Worm (Caenorhabditis elegans): ENCODE results near the gene gfi-1.
A peak's percentile ranks its signal among the peaks of the same experiment; 100 is the strongest.

gfi-1 gene

ce11 chrV:6399831-6400230 lies at the start of gene gfi-1:
Gene gfi-1, minus strand, starts transcription at chrV:6399931.
- TF ChIP-seq him-1 (tag; optimal IDR thresholded peaks at IDR 0.05) = no peak
- TF ChIP-seq dao-5 (tag; optimal IDR thresholded peaks at IDR 0.05) = no peak
- no peak for TF ChIP-seq W03F9.2 (tag; optimal IDR thresholded peaks at IDR 0.05)

ce11 chrV:6448356-6448755 lies 48.6 kb upstream of the gfi-1 start, which contains the start of gene fbxa-196:
Gene fbxa-196, plus strand, starts transcription at chrV:6448656.
- TF ChIP-seq him-1 (tag; optimal IDR thresholded peaks at IDR 0.05) (no peak), dao-5 (tag; optimal IDR thresholded peaks at IDR 0.05) (no peak), W03F9.2 (tag; optimal IDR thresholded peaks at IDR 0.05) (no peak)

DNA sequence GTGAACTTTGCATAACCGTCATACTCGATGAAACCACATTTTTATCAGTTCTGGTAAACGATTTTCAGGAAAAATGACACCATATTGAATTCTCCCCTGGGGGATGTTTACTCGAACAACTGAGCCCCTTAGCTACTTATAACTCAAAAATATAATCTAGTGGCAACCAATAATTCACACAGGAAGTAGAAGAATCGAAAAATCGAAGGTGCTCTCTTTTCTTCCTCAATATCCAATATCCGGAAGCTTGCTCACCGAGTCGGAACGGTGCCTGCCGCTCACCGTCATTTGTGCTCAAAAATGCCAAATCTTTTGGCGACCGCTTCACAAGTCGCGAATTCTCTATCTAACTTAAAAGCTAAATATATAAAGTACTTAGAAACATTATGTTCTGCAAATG lies 42.3 kb upstream of the gfi-1 start, which contains the start of gene T05H4.3:
Gene T05H4.3 (plus strand): TSS at position 301 of the 400 bp plus-strand sequence.
- TF ChIP-seq him-1 (tag; optimal IDR thresholded peaks at IDR 0.05) (no peak), dao-5 (tag; optimal IDR thresholded peaks at IDR 0.05) (no peak), W03F9.2 (tag; optimal IDR thresholded peaks at IDR 0.05) (no peak)

DNA sequence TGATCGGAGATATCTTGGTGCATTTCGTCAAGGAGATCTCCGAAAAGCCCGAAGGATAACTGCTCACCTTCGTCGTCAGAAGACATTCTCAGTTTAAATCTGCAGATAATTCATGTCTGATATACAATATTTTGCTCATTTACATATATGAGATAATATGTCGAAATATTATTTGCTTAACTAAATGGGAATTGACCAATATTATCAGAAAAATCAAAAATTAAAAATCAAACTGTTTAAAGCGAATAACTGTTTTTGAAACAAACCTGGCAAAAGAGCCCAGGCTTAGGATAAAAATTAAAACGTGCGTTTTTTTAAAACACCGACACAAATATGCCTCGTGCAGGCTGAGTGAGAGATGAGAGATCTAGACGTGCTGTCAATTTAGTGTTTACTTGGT lies 41.9 kb upstream of the gfi-1 start, which contains the start of gene T05H4.15:
Gene T05H4.15 (minus strand): TSS at position 101 of the 400 bp plus-strand sequence.
- no peak for TF ChIP-seq W03F9.2 (tag; optimal IDR thresholded peaks at IDR 0.05)

DNA sequence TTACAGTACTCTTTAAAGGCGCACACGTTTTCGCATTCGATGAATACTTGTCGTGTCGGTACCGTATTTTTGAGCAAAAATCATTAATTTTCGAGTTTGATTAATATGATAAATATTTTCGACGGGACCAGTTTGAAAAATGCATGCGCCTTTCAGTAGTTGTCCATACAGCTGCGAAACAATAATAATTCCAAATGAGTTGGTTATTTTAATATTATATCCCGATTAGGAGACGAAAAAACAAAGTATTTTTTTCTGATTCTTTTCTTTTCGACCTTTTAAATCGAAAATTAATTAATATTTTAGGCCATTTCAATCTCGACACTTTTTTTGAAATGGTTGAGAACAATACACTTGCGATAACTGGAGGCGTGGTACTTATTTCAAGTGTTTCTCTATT lies 38.9 kb upstream of the gfi-1 start, which contains the start of gene T05H4.4:
Gene T05H4.4 (plus strand): TSS at position 301 of the 400 bp plus-strand sequence.
- TF ChIP-seq W03F9.2 (tag; optimal IDR thresholded peaks at IDR 0.05) (no peak), dao-5 (tag; optimal IDR thresholded peaks at IDR 0.05) (no peak), him-1 (tag; optimal IDR thresholded peaks at IDR 0.05) (no peak)

DNA sequence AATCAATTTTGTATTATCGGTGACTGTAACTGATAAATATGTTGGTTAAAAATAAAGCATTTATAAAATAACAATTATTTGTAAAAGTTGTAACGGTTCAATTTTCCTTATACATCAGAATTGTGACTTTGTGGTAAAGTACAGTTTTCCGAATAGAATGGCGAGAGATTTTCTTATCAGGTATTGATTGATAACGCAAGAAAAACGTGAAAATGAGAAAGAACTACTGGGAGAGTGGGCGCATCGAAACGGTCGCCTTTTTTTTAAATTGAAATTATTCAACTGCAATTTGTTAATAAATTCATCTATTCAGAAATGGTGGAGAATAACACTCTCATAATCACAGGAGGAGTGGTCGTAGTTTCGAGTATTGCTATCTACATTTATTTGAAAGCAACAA lies 36.6 kb upstream of the gfi-1 start, which contains the start of gene hpo-19:
Gene hpo-19 (plus strand): TSS at position 314 of the 400 bp plus-strand sequence.
- TF ChIP-seq him-1 (tag; optimal IDR thresholded peaks at IDR 0.05) = no peak
- no peak for TF ChIP-seq dao-5 (tag; optimal IDR thresholded peaks at IDR 0.05)
- TF ChIP-seq W03F9.2 (tag; optimal IDR thresholded peaks at IDR 0.05) = no peak

DNA sequence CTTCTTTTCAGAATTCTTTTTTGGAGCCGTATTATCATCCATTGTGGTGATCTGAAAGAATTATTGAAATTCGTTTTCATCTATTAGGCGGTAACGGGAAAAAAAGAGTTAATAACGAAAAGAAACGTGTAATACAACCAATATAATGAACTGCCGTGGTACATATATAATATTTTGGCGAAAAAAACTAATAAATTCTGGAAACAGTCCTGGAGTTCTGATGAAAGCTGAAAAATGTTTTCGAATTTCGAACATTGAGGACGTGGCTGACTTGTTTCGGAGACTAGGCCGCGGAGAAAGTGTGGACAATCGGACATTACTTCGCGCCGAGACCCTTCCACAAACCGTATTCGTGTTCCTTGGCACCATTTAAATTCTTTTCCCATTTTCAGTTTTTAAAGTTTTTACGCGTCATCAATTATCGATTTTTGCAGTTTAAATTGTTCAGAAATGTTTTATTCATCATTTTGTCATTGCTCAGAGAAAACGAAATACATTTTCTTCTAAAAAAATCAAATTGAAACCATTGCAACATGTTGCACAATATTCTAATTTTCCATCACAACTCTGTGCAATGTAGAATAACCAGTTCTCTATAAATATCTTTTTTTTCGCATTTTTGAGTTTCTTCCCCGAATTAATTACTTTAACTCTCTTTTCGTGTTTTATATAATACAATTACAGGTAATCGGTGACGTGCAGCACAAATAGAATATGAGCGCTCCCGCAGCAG lies 33.9 kb upstream of the gfi-1 start, which contains the start of the genes gad-1 and erfa-1:
Gene gad-1 (minus strand): TSS at position 51 of the 733 bp plus-strand sequence.
Gene erfa-1 (plus strand): TSS at position 683 of the 733 bp plus-strand sequence.
- no peak for TF ChIP-seq him-1 (tag; optimal IDR thresholded peaks at IDR 0.05)
- TF ChIP-seq W03F9.2 (tag; optimal IDR thresholded peaks at IDR 0.05) = peak; percentile 83

- TF ChIP-seq him-1 (tag; optimal IDR thresholded peaks at IDR 0.05) (no peak), dao-5 (tag; optimal IDR thresholded peaks at IDR 0.05) (no peak), W03F9.2 (tag; optimal IDR thresholded peaks at IDR 0.05) (no peak)
Measured at ce11 chrV:6430526-6431371, 31.0 kb upstream of the gfi-1 start.

DNA sequence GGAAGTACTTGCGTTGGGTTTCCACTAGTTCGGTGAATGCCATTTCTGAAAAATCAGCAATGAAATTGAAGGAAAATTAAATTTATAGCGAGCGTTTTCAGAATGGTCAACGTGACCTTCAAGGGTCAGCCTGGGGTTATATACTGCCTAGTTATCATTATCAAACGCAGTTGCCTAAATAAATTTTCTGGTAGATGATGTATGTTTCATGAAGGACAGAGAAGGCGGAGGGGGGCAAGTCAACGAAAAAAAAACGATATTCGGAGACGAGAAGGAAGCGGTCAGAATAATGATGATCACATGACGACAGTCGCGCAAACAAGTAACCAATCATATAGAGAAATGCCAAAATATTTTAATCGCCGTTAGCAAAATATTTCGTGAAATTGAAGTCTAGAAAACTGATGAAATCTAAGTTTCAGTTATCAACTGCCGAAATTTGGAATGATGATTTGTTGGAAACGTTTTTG lies 30.2 kb upstream of the gfi-1 start, which contains the start of gene alh-4:
Gene alh-4 (minus strand): TSS at position 51 of the 470 bp plus-strand sequence.
- no peak for TF ChIP-seq dao-5 (tag; optimal IDR thresholded peaks at IDR 0.05)

DNA sequence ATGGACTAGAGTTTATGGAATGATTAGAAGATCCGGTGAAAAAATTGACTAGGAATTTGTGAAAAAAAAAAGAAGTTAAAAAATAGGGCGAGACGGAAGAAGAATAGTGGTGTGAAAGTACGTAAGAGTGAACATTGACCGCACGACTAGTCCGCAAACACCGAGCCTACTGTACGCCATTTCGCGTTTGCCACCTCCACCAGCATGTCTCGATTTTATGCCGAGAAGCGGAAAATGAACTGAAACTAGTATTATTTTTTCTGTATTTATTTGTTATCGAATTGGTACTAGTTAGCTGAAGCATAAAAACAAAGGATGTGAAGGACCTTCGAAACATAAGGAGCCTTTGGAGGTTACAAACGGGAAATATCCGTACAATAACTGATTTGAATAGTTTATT lies 27.7 kb upstream of the gfi-1 start:
- TF ChIP-seq dao-5 (tag; optimal IDR thresholded peaks at IDR 0.05) (no peak), W03F9.2 (tag; optimal IDR thresholded peaks at IDR 0.05) (peak; percentile 38)

ce11 chrV:6426843-6427242 lies 27.1 kb upstream of the gfi-1 start, which contains the start of gene atp-4:
Gene atp-4, minus strand, starts transcription at chrV:6427112.
- TF ChIP-seq W03F9.2 (tag; optimal IDR thresholded peaks at IDR 0.05) (no peak), him-1 (tag; optimal IDR thresholded peaks at IDR 0.05) (no peak)

DNA sequence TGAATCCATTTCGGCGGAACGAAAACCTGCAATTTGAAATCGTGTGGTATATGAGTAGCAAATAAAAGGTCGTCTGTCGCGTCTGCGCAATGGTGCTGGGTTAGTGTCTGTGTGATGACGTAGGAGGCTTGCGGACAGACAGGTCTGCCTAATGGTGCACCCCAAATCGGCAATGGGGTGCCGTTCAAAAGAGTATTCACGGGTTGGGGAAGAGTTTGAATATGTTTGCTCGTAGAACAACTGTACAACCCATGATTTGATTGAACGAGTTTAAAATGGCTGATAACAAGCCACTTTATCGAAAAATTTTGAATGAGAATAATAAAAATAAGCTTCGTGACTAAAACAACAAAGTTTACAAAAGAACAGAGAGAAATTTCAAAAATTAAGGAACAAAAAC lies 26.2 kb upstream of the gfi-1 start, which contains the start of gene T05H4.11:
Gene T05H4.11 (minus strand): TSS at position 335 of the 400 bp plus-strand sequence.
- TF ChIP-seq him-1 (tag; optimal IDR thresholded peaks at IDR 0.05) = no peak
- no peak for TF ChIP-seq W03F9.2 (tag; optimal IDR thresholded peaks at IDR 0.05)
- no peak for TF ChIP-seq dao-5 (tag; optimal IDR thresholded peaks at IDR 0.05)

- TF ChIP-seq W03F9.2 (tag; optimal IDR thresholded peaks at IDR 0.05) = no peak
- no peak for TF ChIP-seq him-1 (tag; optimal IDR thresholded peaks at IDR 0.05)
- no peak for TF ChIP-seq dao-5 (tag; optimal IDR thresholded peaks at IDR 0.05)
Measured at ce11 chrV:6424055-6424454, 24.3 kb upstream of the gfi-1 start, which contains the start of gene urb-1. Gene urb-1, minus strand, starts transcription at chrV:6424155.

ce11 chrV:6414985-6415384 lies 15.3 kb upstream of the gfi-1 start, which contains the start of gene cht-6:
Gene cht-6, plus strand, starts transcription at chrV:6414993.
- TF ChIP-seq W03F9.2 (tag; optimal IDR thresholded peaks at IDR 0.05) (no peak), dao-5 (tag; optimal IDR thresholded peaks at IDR 0.05) (no peak), him-1 (tag; optimal IDR thresholded peaks at IDR 0.05) (no peak)
